Fruit fly (Drosophila melanogaster): ENCODE measurements around the gene CG8028.

The CG8028 gene

DNA sequence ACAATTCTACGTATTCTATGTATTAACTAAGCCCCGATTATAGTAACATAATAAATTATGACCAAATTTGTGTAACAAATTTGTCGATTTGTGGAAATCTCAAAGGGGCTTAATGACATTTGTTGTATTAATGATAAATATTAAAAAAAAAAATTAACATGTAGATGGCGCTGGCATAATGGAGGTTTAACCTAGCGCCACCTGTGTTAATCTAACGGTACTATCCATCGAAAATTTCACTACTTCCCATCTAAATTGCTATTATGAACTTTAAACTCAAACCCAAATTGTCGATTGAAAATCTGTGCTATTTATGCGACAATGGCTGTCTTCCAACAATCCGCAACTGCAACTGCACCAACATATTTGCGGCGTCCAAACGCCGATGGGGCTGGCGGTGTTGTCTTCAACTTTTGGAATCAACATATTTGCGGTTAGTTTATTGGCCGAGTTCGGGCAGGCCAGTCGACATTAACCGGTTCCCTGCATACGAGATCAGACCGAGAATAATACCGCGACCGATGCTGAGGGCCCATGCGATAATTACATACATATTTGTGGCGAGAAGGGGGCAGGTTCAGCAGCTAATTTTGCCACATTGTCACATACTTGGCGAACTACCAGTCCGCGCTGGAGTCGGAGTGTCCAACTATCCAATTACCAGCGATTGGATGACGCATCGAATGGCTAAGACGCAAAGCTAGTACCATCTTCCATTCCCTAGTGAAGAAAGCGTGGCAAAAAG lies 45.8 kb upstream of the CG8028 start (continued):
- TF ChIP-seq CG6813 (GFP tag; optimal IDR thresholded peaks at IDR 0.05) (no peak), row (GFP tag; IDR thresholded peaks at IDR 0.05) (no peak), CG4282 (GFP tag; optimal IDR thresholded peaks at IDR 0.05) (no peak), Atf-2 (GFP tag; optimal IDR thresholded peaks at IDR 0.05) (no peak), CG3726 (GFP tag; IDR thresholded peaks at IDR 0.05) (no peak), lbe (GFP tag; optimal IDR thresholded peaks at IDR 0.05) (no peak), cad (GFP tag; optimal IDR thresholded peaks at IDR 0.05) (no peak), Ets65A (GFP tag) (peak; percentile 11), NK7.1 (GFP tag; optimal IDR thresholded peaks at IDR 0.05) (no peak), HLH3B (GFP tag; IDR thresholded peaks at IDR 0.05) (no peak), CG4328 (GFP tag; optimal IDR thresholded peaks at IDR 0.05) (no peak), CG17802 (tag; optimal IDR thresholded peaks at IDR 0.05) (no peak), NfI (GFP tag; optimal IDR thresholded peaks at IDR 0.05) (no peak), Med (GFP tag) (no peak), crol (GFP tag; IDR thresholded peaks at IDR 0.05) (no peak), CG8388 (GFP tag; optimal IDR thresholded peaks at IDR 0.05) (no peak), twi (tag; optimal IDR thresholded peaks at IDR 0.05) (no peak), CG15011 (GFP tag; optimal IDR thresholded peaks at IDR 0.05) (no peak), CG12219 (GFP tag; optimal IDR thresholded peaks at IDR 0.05) (no peak), Pdp1 (GFP tag; optimal IDR thresholded peaks at IDR 0.05) (no peak), CG11723 (GFP tag; optimal IDR thresholded peaks at IDR 0.05) (no peak), CG16863 (GFP tag; optimal IDR thresholded peaks at IDR 0.05) (no peak), da (GFP tag; optimal IDR thresholded peaks at IDR 0.05) (no peak), CG13287 (GFP tag; IDR thresholded peaks at IDR 0.05; ENCODE audit: partially characterized antibody) (no peak), otp (GFP tag; IDR thresholded peaks at IDR 0.05) (no peak), ranshi (GFP tag; IDR thresholded peaks at IDR 0.05) (no peak), CG1792 (GFP tag; optimal IDR thresholded peaks at IDR 0.05) (no peak), dmrt11E (tag; optimal IDR thresholded peaks at IDR 0.05) (no peak), CG12769 (tag; optimal IDR thresholded peaks at IDR 0.05) (no peak), Nf-YC (tag; optimal IDR thresholded peaks at IDR 0.05) (no peak), B-H2 (GFP tag; optimal IDR thresholded peaks at IDR 0.05) (no peak), tna (GFP tag; IDR thresholded peaks at IDR 0.05; ENCODE audit: partially characterized antibody) (no peak), CG10959 (GFP tag; IDR thresholded peaks at IDR 0.05) (no peak), CG8359 (GFP tag; optimal IDR thresholded peaks at IDR 0.05; ENCODE audit: borderline replicate concordance) (no peak), br (optimal IDR thresholded peaks at IDR 0.05) (no peak), CG30020 (tag; optimal IDR thresholded peaks at IDR 0.05) (no peak), Spps (tag; optimal IDR thresholded peaks at IDR 0.05) (no peak), CG14965 (GFP tag; optimal IDR thresholded peaks at IDR 0.05; ENCODE audit: borderline replicate concordance) (no peak), NC2β (GFP tag; optimal IDR thresholded peaks at IDR 0.05) (no peak), CG10565 (GFP tag; optimal IDR thresholded peaks at IDR 0.05) (no peak), CG33557 (GFP tag; optimal IDR thresholded peaks at IDR 0.05) (no peak), gsb-n (tag; optimal IDR thresholded peaks at IDR 0.05) (no peak), CG13424 (tag; optimal IDR thresholded peaks at IDR 0.05) (no peak), CG10267 (tag; optimal IDR thresholded peaks at IDR 0.05) (no peak), CG17359 (tag; optimal IDR thresholded peaks at IDR 0.05) (no peak), fru (optimal IDR thresholded peaks at IDR 0.05) (no peak), CG7928 (GFP tag; optimal IDR thresholded peaks at IDR 0.05) (no peak), dmrt99B (tag; optimal IDR thresholded peaks at IDR 0.05) (no peak), Adf1 (GFP tag; IDR thresholded peaks at IDR 0.05) (no peak), tio (GFP tag; optimal IDR thresholded peaks at IDR 0.05) (no peak)
